Fruit fly (Drosophila melanogaster) whole organism, embryonic: ENCODE data around the gene Cpr11B.

Experiments
- B-H1 ChIP-seq: fragments of 200-800 bp; sonication (Bioruptor generic); IDR thresholded peaks from 3 replicates; pipeline ENCODE4 v1.3.6; 2022; ENCODE audit warnings: missing biosample characterization, missing genetic modification characterization
- CG1233 ChIP-seq: fragments of 200-800 bp; sonication (Bioruptor generic); optimal IDR thresholded peaks from 4 replicates; lab custom pipeline; 2018; ENCODE audit warnings: missing biosample characterization, mild to moderate bottlenecking, missing genetic modification characterization
- CG12391 ChIP-seq: fragments of 200-800 bp; sonication (Bioruptor generic); optimal IDR thresholded peaks from 3 replicates; lab custom pipeline; 2018; ENCODE audit warnings: missing biosample characterization, mild to moderate bottlenecking, missing genetic modification characterization, moderate library complexity
- CG15011 ChIP-seq: fragments of 200-800 bp; sonication (Bioruptor generic); optimal IDR thresholded peaks from 3 replicates; lab custom pipeline; 2018; ENCODE audit warnings: missing biosample characterization, mild to moderate bottlenecking, missing genetic modification characterization
- CG16815 ChIP-seq: fragments of 200-800 bp; sonication (Bioruptor generic); optimal IDR thresholded peaks from 3 replicates; lab custom pipeline; 2017; ENCODE audit warnings: missing biosample characterization, mild to moderate bottlenecking, missing genetic modification characterization
- CG17328 ChIP-seq: fragments of 200-800 bp; sonication (Bioruptor generic); IDR thresholded peaks from 2 replicates; pipeline ENCODE4 v1.3.6; 2022; ENCODE audit warnings: missing biosample characterization, missing genetic modification characterization
- CG17359 ChIP-seq: fragments of 200-800 bp; sonication (Bioruptor generic); optimal IDR thresholded peaks from 3 replicates; lab custom pipeline; 2018; ENCODE audit warnings: missing biosample characterization, mild to moderate bottlenecking, missing genetic modification characterization, moderate library complexity
- CG17385 ChIP-seq: fragments of 200-800 bp; sonication (Bioruptor generic); optimal IDR thresholded peaks from 3 replicates; lab custom pipeline; 2018; ENCODE audit warnings: missing biosample characterization, mild to moderate bottlenecking, missing genetic modification characterization
- CG17802 ChIP-seq: fragments of 200-800 bp; sonication (Bioruptor generic); optimal IDR thresholded peaks from 2 replicates; lab custom pipeline; 2018; ENCODE audit warnings: missing biosample characterization, mild to moderate bottlenecking, missing genetic modification characterization, moderate library complexity
- CG2116 ChIP-seq: fragments of 200-800 bp; sonication (Bioruptor generic); optimal IDR thresholded peaks from 3 replicates; lab custom pipeline; 2018; ENCODE audit warnings: missing biosample characterization, mild to moderate bottlenecking, missing genetic modification characterization
- CG42726 ChIP-seq: fragments of 200-800 bp; sonication (Bioruptor generic); IDR thresholded peaks from 2 replicates; pipeline ENCODE4 v1.3.6; 2022; ENCODE audit warnings: missing biosample characterization, missing genetic modification characterization; ENCODE audit not compliant: partially characterized antibody
- CG4360 ChIP-seq: fragments of 200-800 bp; sonication (Bioruptor generic); IDR thresholded peaks from 2 replicates; pipeline ENCODE4 v1.3.6; 2022; ENCODE audit warnings: missing biosample characterization, missing genetic modification characterization
- CG4820 ChIP-seq: fragments of 200-800 bp; sonication (Bioruptor generic); optimal IDR thresholded peaks from 3 replicates; lab custom pipeline; 2016; ENCODE audit warnings: missing biosample characterization, missing genetic modification characterization
- CG7271 ChIP-seq: fragments of 200-800 bp; sonication (Bioruptor generic); optimal IDR thresholded peaks from 2 replicates; lab custom pipeline; 2018; ENCODE audit warnings: missing biosample characterization, mild to moderate bottlenecking, missing genetic modification characterization, moderate library complexity
- CG7556 ChIP-seq: fragments of 200-800 bp; sonication (Bioruptor generic); optimal IDR thresholded peaks from 2 replicates; lab custom pipeline; 2017; ENCODE audit warnings: missing biosample characterization, mild to moderate bottlenecking, missing genetic modification characterization
- CG7839 ChIP-seq: fragments of 200-800 bp; sonication (Bioruptor generic); optimal IDR thresholded peaks from 3 replicates; lab custom pipeline; 2018; ENCODE audit warnings: missing biosample characterization, mild to moderate bottlenecking, missing genetic modification characterization, moderate library complexity
- CG9437 ChIP-seq: fragments of 200-800 bp; sonication (Bioruptor generic); optimal IDR thresholded peaks from 2 replicates; lab custom pipeline; 2018; ENCODE audit warnings: missing biosample characterization, mild to moderate bottlenecking, missing genetic modification characterization
- Dll ChIP-seq: fragments of 200-800 bp; sonication (Bioruptor generic); IDR thresholded peaks from 4 replicates; pipeline ENCODE4 v1.3.6; 2022; ENCODE audit warnings: missing biosample characterization, missing genetic modification characterization; ENCODE audit not compliant: partially characterized antibody
- Fer1 ChIP-seq: fragments of 200-800 bp; sonication (Bioruptor generic); optimal IDR thresholded peaks from 2 replicates; lab custom pipeline; 2017; ENCODE audit warnings: missing biosample characterization, mild to moderate bottlenecking, missing genetic modification characterization
- HmgZ ChIP-seq: fragments of 200-800 bp; sonication (Bioruptor generic); optimal IDR thresholded peaks from 2 replicates; lab custom pipeline; 2018; ENCODE audit warnings: missing biosample characterization, mild to moderate bottlenecking, missing genetic modification characterization
- Med ChIP-seq: fragments of 200-800 bp; sonication (Bioruptor generic); peaks from one replicate; lab custom pipeline; 2016; ENCODE audit warnings: missing biosample characterization, missing genetic modification characterization, mild to moderate bottlenecking, inconsistent platforms, moderate library complexity
- NC2β ChIP-seq: fragments of 200-800 bp; sonication (Bioruptor generic); optimal IDR thresholded peaks from 2 replicates; lab custom pipeline; 2016; ENCODE audit warnings: missing biosample characterization, missing genetic modification characterization
- Scr ChIP-seq: fragments of 200-800 bp; sonication (Bioruptor generic); IDR thresholded peaks from 2 replicates; pipeline ENCODE4 v1.3.6; 2022; ENCODE audit warnings: missing biosample characterization, missing genetic modification characterization; ENCODE audit not compliant: partially characterized antibody
- Stat92E ChIP-seq, 3 experiments: fragments of >200 bp in 2 of 3; fragments of 200-800 bp in 1 of 3; sonication (Bioruptor generic) in 1 of 3; optimal IDR thresholded peaks; 2 replicates each; lab custom pipeline; 2017 to 2019; ENCODE audit warnings: missing biosample characterization in 3 of 3, missing genetic modification characterization in 3 of 3, mild to moderate bottlenecking in 1 of 3, moderate library complexity in 1 of 3
- Trl ChIP-seq, 3 experiments: fragments of >200 bp in 2 of 3; fragments of 200-800 bp in 1 of 3; sonication (Bioruptor generic) in 1 of 3; optimal IDR thresholded peaks; 2 replicates in 1 of 3; 3 replicates in 2 of 3; lab custom pipeline; 2016 to 2017; ENCODE audit warnings: missing biosample characterization in 1 of 3, missing genetic modification characterization in 1 of 3
- Xrp1 ChIP-seq: fragments of 200-800 bp; sonication (Bioruptor generic); IDR thresholded peaks from 2 replicates; pipeline ENCODE4 v1.3.6; 2022; ENCODE audit warnings: missing biosample characterization, missing genetic modification characterization
- abd-A ChIP-seq: fragments of 200-800 bp; sonication (Bioruptor generic); optimal IDR thresholded peaks from 3 replicates; lab custom pipeline; 2019; ENCODE audit warnings: missing biosample characterization, mild to moderate bottlenecking, missing genetic modification characterization, moderate library complexity
- aop ChIP-seq: fragments of 200-800 bp; sonication (Bioruptor generic); IDR thresholded peaks from 2 replicates; pipeline ENCODE4 v1.3.6; 2022; ENCODE audit warnings: missing biosample characterization, missing genetic modification characterization
- bowl ChIP-seq: fragments of 200-800 bp; sonication (Bioruptor generic); IDR thresholded peaks from 2 replicates; pipeline ENCODE4 v1.3.6; 2022; ENCODE audit warnings: missing biosample characterization, missing genetic modification characterization
- cato ChIP-seq: fragments of 200-800 bp; sonication (Bioruptor generic); optimal IDR thresholded peaks from 2 replicates; lab custom pipeline; 2016; ENCODE audit warnings: missing biosample characterization, missing genetic modification characterization, borderline replicate concordance
- cg ChIP-seq: fragments of 200-800 bp; sonication (Bioruptor generic); optimal IDR thresholded peaks from 3 replicates; lab custom pipeline; 2019; ENCODE audit warnings: missing biosample characterization, mild to moderate bottlenecking, missing genetic modification characterization, moderate library complexity
- dmrt11E ChIP-seq: fragments of 200-800 bp; sonication (Bioruptor generic); optimal IDR thresholded peaks from 3 replicates; lab custom pipeline; 2018; ENCODE audit warnings: missing biosample characterization, mild to moderate bottlenecking, missing genetic modification characterization, moderate library complexity
- esg ChIP-seq: fragments of 200-800 bp; sonication (Bioruptor generic); conservative IDR thresholded peaks from 2 replicates; pipeline ENCODE4 v1.3.6; 2022; ENCODE audit warnings: missing biosample characterization, missing genetic modification characterization
- exex ChIP-seq: fragments of 200-800 bp; sonication (Bioruptor generic); optimal IDR thresholded peaks from 4 replicates; lab custom pipeline; 2018; ENCODE audit warnings: missing biosample characterization, mild to moderate bottlenecking, missing genetic modification characterization, moderate library complexity
- gro ChIP-seq: fragments of 200-800 bp; sonication (Bioruptor generic); optimal IDR thresholded peaks from 2 replicates; lab custom pipeline; 2016; ENCODE audit warnings: missing biosample characterization, missing genetic modification characterization
- klu ChIP-seq: fragments of 200-800 bp; sonication (Bioruptor generic); IDR thresholded peaks from 2 replicates; pipeline ENCODE4 v1.3.6; 2022; ENCODE audit warnings: missing biosample characterization, missing genetic modification characterization
- kni ChIP-seq: fragments of 200-800 bp; sonication (Bioruptor generic); optimal IDR thresholded peaks from 3 replicates; lab custom pipeline; 2017; ENCODE audit warnings: mild to moderate bottlenecking, missing biosample characterization, missing genetic modification reagents, missing genetic modification characterization
- lbe ChIP-seq: fragments of 200-800 bp; sonication (Bioruptor generic); optimal IDR thresholded peaks from 2 replicates; lab custom pipeline; 2016; ENCODE audit warnings: missing biosample characterization, mild to moderate bottlenecking, missing genetic modification characterization
- nom ChIP-seq: fragments of 200-800 bp; sonication (Bioruptor generic); optimal IDR thresholded peaks from 2 replicates; lab custom pipeline; 2017; ENCODE audit warnings: missing biosample characterization, missing genetic modification characterization, mild to moderate bottlenecking, moderate library complexity, missing genetic modification reagents
- otp ChIP-seq: fragments of 200-800 bp; sonication (Bioruptor generic); IDR thresholded peaks from 3 replicates; pipeline ENCODE4, ENCODE4 v1.3.6; 2022; ENCODE audit warnings: missing biosample characterization, missing genetic modification characterization
- sna ChIP-seq: fragments of 200-800 bp; sonication (Bioruptor generic); IDR thresholded peaks from 2 replicates; pipeline ENCODE4 v1.3.6; 2022; ENCODE audit warnings: missing biosample characterization, missing genetic modification characterization; ENCODE audit not compliant: partially characterized antibody
- sr ChIP-seq: fragments of 200-800 bp; sonication (Bioruptor generic); IDR thresholded peaks from 3 replicates; pipeline ENCODE4 v1.3.6; 2022; ENCODE audit warnings: missing biosample characterization, missing genetic modification characterization
- vfl ChIP-seq: fragments of 200-800 bp; sonication (Bioruptor generic); optimal IDR thresholded peaks from 2 replicates; lab custom pipeline; 2016; ENCODE audit warnings: missing biosample characterization, missing genetic modification characterization
- vvl ChIP-seq: fragments of 200-800 bp; sonication (Bioruptor generic); IDR thresholded peaks from 2 replicates; pipeline ENCODE4 v1.3.6; 2022; ENCODE audit warnings: missing biosample characterization, missing genetic modification characterization
- wek ChIP-seq: fragments of 200-800 bp; sonication (Bioruptor generic); optimal IDR thresholded peaks from 3 replicates; lab custom pipeline; 2018; ENCODE audit warnings: missing biosample characterization, mild to moderate bottlenecking, missing genetic modification characterization, moderate library complexity

The Cpr11B gene

dm6 chrX:12595610-12596336, 42.8 kb downstream of the Cpr11B start, which contains the start of the genes CG1824 and Sec16 (continued):
- TF ChIP-seq Med (peak; percentile 50), gro (GFP tag; lab: Kevin White, UChicago) (no peak), CG9437 (GFP tag; lab: Kevin White, UChicago) (peak; percentile 65), vvl (GFP tag; lab: Robert Waterston, UW) (no peak), Scr (GFP tag; lab: Robert Waterston, UW) (peak; percentile 66), wek (GFP tag; lab: Kevin White, UChicago) (no peak), sr (GFP tag; lab: Robert Waterston, UW) (no peak), CG4820 (GFP tag; lab: Kevin White, UChicago) (no peak), B-H1 (GFP tag; lab: Robert Waterston, UW) (no peak), dmrt11E (tag; lab: Kevin White, UChicago) (peak; percentile 29), CG17328 (GFP tag; lab: Robert Waterston, UW) (no peak), CG16815 (GFP tag; lab: Kevin White, UChicago) (peak; percentile 34), Xrp1 (GFP tag; lab: Robert Waterston, UW) (peak; percentile 11; the same call in 1 of the 2 replicates), CG15011 (GFP tag; lab: Kevin White, UChicago) (no peak)

dm6 chrX:12596353-12597107, 43.6 kb downstream of the Cpr11B start:
- TF ChIP-seq NC2β (GFP tag; lab: Kevin White, UChicago) (no peak), cato (GFP tag; lab: Kevin White, UChicago) (no peak), CG42726 (no peak), CG17385 (GFP tag; lab: Kevin White, UChicago) (peak; percentile 90), aop (no peak), lbe (GFP tag; lab: Kevin White, UChicago) (peak; percentile 60), HmgZ (no peak), Trl (optimal IDR thresholded peaks at IDR 0.05; lab: Kevin White, UChicago) (peak; percentile 70 to 91), Trl (GFP tag; optimal IDR thresholded peaks at IDR 0.05; lab: Kevin White, UChicago) (no peak), cg (GFP tag; lab: Kevin White, UChicago) (peak; percentile 34), CG7271 (tag; lab: Kevin White, UChicago) (no peak), vfl (no peak), klu (GFP tag; lab: Robert Waterston, UW) (no peak), CG17359 (tag; lab: Kevin White, UChicago) (peak; percentile 40), sna (GFP tag; lab: Robert Waterston, UW) (no peak), CG1233 (GFP tag; lab: Kevin White, UChicago) (no peak), otp (no peak), nom (GFP tag; lab: Kevin White, UChicago) (peak; percentile 79), Stat92E (GFP tag; optimal IDR thresholded peaks at IDR 0.05; lab: Kevin White, UChicago) (no peak), esg (GFP tag; lab: Robert Waterston, UW) (no peak), CG7556 (no peak), CG7839 (no peak), CG2116 (GFP tag; lab: Kevin White, UChicago) (peak; percentile 89), abd-A (tag; lab: Kevin White, UChicago) (no peak), exex (tag; lab: Kevin White, UChicago) (no peak), kni (peak; percentile 17), CG17802 (no peak), Dll (no peak), Fer1 (GFP tag; lab: Kevin White, UChicago) (no peak), CG12391 (tag; lab: Kevin White, UChicago) (no peak), CG4360 (GFP tag; lab: Robert Waterston, UW) (peak; percentile 54; the same call in 1 of the 2 replicates), bowl (GFP tag; lab: Robert Waterston, UW) (no peak)
